Worm (Caenorhabditis elegans) whole organism, L4 larva: ENCODE data around the gene clc-33.
"Not testable (repeated sequence)": the region's sequence is repeated elsewhere in the genome, so short reads cannot be mapped to it uniquely, and the experiment has no call there.

Experiments used
- F10B5.3 ChIP-seq: sonication (generic microtip); optimal IDR thresholded peaks from 2 replicates; lab custom pipeline; 2016; ENCODE audit warnings: mild to moderate bottlenecking, missing genetic modification characterization, missing compliant biosample characterization
- F37D6.2 ChIP-seq: sonication (generic microtip); optimal IDR thresholded peaks from 2 replicates; lab custom pipeline; 2016; ENCODE audit warnings: mild to moderate bottlenecking, missing genetic modification characterization, missing compliant biosample characterization
- F49E8.2 ChIP-seq: sonication (generic microtip); optimal IDR thresholded peaks from 2 replicates; lab custom pipeline; 2016; ENCODE audit warnings: missing compliant biosample characterization, mild to moderate bottlenecking, missing genetic modification characterization, borderline replicate concordance
- T26A8.4 ChIP-seq: fragments of 200-800 bp; sonication (Bioruptor generic); IDR thresholded peaks from 2 replicates; pipeline ENCODE4 v1.3.6; 2022; ENCODE audit warnings: missing genetic modification characterization, missing compliant biosample characterization
- aha-1 ChIP-seq: fragments of 150-350 bp; peaks from one replicate; lab custom pipeline; 2014; ENCODE audit warnings: missing biosample characterization, missing genetic modification characterization
- aly-2 ChIP-seq: sonication (generic microtip); optimal IDR thresholded peaks from 2 replicates; lab custom pipeline; 2018; ENCODE audit warnings: missing biosample characterization, missing genetic modification characterization
- ama-1 ChIP-seq: fragments of 150-350 bp; optimal IDR thresholded peaks from 2 replicates; lab custom pipeline; 2014; ENCODE audit warnings: inconsistent platforms, mixed read lengths
- ceh-32 ChIP-seq: sonication (generic microtip); optimal IDR thresholded peaks from 2 replicates; lab custom pipeline; 2016; ENCODE audit warnings: mild to moderate bottlenecking, missing genetic modification characterization, missing compliant biosample characterization; ENCODE audit not compliant: poor library complexity
- ceh-82 ChIP-seq: sonication (generic microtip); optimal IDR thresholded peaks from 2 replicates; lab custom pipeline; 2017; ENCODE audit warnings: missing biosample characterization, missing genetic modification characterization
- ces-1 ChIP-seq: fragments of 150-350 bp; sonication (generic microtip); optimal IDR thresholded peaks from 4 replicates; lab custom pipeline; 2014; ENCODE audit warnings: missing biosample characterization, missing genetic modification reagents, missing genetic modification characterization
- ctbp-1 ChIP-seq: fragments of 200-800 bp; sonication (Bioruptor generic); IDR thresholded peaks from 2 replicates; pipeline ENCODE4 v1.3.6; 2022; ENCODE audit warnings: missing genetic modification reagents, missing genetic modification characterization, missing compliant biosample characterization
- daf-19 ChIP-seq: fragments of 200-800 bp; sonication (Bioruptor generic); conservative IDR thresholded peaks from 2 replicates; pipeline ENCODE4 v1.3.6; 2022; ENCODE audit warnings: missing genetic modification characterization, missing compliant biosample characterization
- daf-8 ChIP-seq: fragments of 200-800 bp; sonication (Bioruptor generic); IDR thresholded peaks from 2 replicates; pipeline ENCODE4 v1.3.6; 2022; ENCODE audit warnings: missing genetic modification characterization, missing compliant biosample characterization
- dmd-6 ChIP-seq: fragments of 200-800 bp; sonication (Bioruptor generic); IDR thresholded peaks from 2 replicates; pipeline ENCODE4 v1.3.6; 2022; ENCODE audit warnings: missing genetic modification reagents, missing genetic modification characterization, missing compliant biosample characterization
- dmd-8 ChIP-seq: fragments of 200-800 bp; sonication (Bioruptor generic); IDR thresholded peaks from 2 replicates; pipeline ENCODE4 v1.3.6; 2022; ENCODE audit warnings: missing genetic modification characterization, missing compliant biosample characterization
- dve-1 ChIP-seq: sonication (generic microtip); optimal IDR thresholded peaks from 2 replicates; lab custom pipeline; 2017; ENCODE audit warnings: antibody characterized with exemption, mild to moderate bottlenecking, missing genetic modification characterization, missing compliant biosample characterization; ENCODE audit not compliant: insufficient read depth
- egl-43 ChIP-seq: fragments of 200-800 bp; sonication (Bioruptor generic); IDR thresholded peaks from 2 replicates; pipeline ENCODE4 v1.3.6; 2022; ENCODE audit warnings: missing genetic modification reagents, missing genetic modification characterization, missing compliant biosample characterization
- fkh-10 ChIP-seq: fragments of 150-350 bp; optimal IDR thresholded peaks from 2 replicates; lab custom pipeline; 2014; ENCODE audit warnings: missing biosample characterization, missing genetic modification reagents, missing genetic modification characterization
- fos-1 ChIP-seq: fragments of 150-350 bp; optimal IDR thresholded peaks from 2 replicates; lab custom pipeline; 2014; ENCODE audit warnings: missing biosample characterization, missing genetic modification characterization
- hlh-11 ChIP-seq: fragments of 200-800 bp; sonication (Bioruptor generic); optimal IDR thresholded peaks from 2 replicates; lab custom pipeline; 2018; ENCODE audit warnings: mild to moderate bottlenecking, missing genetic modification characterization, missing compliant biosample characterization
- hlh-30 ChIP-seq: sonication (generic microtip); optimal IDR thresholded peaks from 2 replicates; lab custom pipeline; 2017; ENCODE audit warnings: antibody characterized with exemption, mild to moderate bottlenecking, missing genetic modification characterization, missing compliant biosample characterization; ENCODE audit not compliant: insufficient read depth
- lim-7 ChIP-seq: fragments of 200-800 bp; sonication (Bioruptor generic); IDR thresholded peaks from 2 replicates; pipeline ENCODE4 v1.3.6; 2022; ENCODE audit warnings: missing genetic modification characterization, missing compliant biosample characterization
- lin-38 ChIP-seq: fragments of 200-800 bp; sonication (Bioruptor generic); IDR thresholded peaks from 2 replicates; pipeline ENCODE4 v1.3.6; 2022; ENCODE audit warnings: missing genetic modification reagents, missing genetic modification characterization, missing compliant biosample characterization
- lsy-2 ChIP-seq, 2 experiments: fragments of 150-350 bp in 1 of 2; sonication (generic microtip) in 1 of 2; optimal IDR thresholded peaks; 2 replicates each; lab custom pipeline; 2014 to 2017; ENCODE audit warnings: missing biosample characterization in 2 of 2, missing genetic modification characterization in 2 of 2
- mdt-29 ChIP-seq: fragments of 200-800 bp; sonication (Bioruptor generic); IDR thresholded peaks from 2 replicates; pipeline ENCODE4 v1.3.6; 2022; ENCODE audit warnings: missing genetic modification reagents, missing genetic modification characterization, missing compliant biosample characterization
- nhr-237 ChIP-seq: sonication (generic microtip); optimal IDR thresholded peaks from 2 replicates; lab custom pipeline; 2017; ENCODE audit warnings: missing biosample characterization, missing genetic modification characterization
- pha-4 ChIP-seq, 2 experiments: fragments of 150-350 bp in 1 of 2; fragments of 200-800 bp in 1 of 2; sonication (Bioruptor generic) in 1 of 2; IDR thresholded peaks in 1 of 2; optimal IDR thresholded peaks in 1 of 2; 2 replicates each; pipeline versions ENCODE4 v1.3.6 to Lab custom; 2014 to 2022; ENCODE audit warnings: missing genetic modification characterization in 2 of 2, missing genetic modification reagents in 2 of 2, missing biosample characterization in 1 of 2, missing compliant biosample characterization in 1 of 2
- saeg-2 ChIP-seq: fragments of 200-800 bp; sonication (Bioruptor generic); IDR thresholded peaks from 2 replicates; pipeline ENCODE4 v1.3.6; 2022; ENCODE audit warnings: missing genetic modification reagents, missing genetic modification characterization, missing compliant biosample characterization
- skn-1 ChIP-seq: fragments of 150-350 bp; optimal IDR thresholded peaks from 2 replicates; lab custom pipeline; 2014; ENCODE audit warnings: missing biosample characterization, missing genetic modification characterization
- unc-62 ChIP-seq, 3 experiments: fragments of 150-350 bp in 1 of 3; sonication (generic microtip); optimal IDR thresholded peaks in 2 of 3; peaks in 1 of 3; 1 replicate in 1 of 3; 2 replicates in 2 of 3; lab custom pipeline; 2014 to 2017; ENCODE audit warnings: missing biosample characterization in 3 of 3, missing genetic modification characterization in 3 of 3, missing genetic modification reagents in 3 of 3, missing genotype in 1 of 3
- zfp-2 ChIP-seq: sonication (generic microtip); optimal IDR thresholded peaks from 2 replicates; lab custom pipeline; 2016; ENCODE audit warnings: mild to moderate bottlenecking, missing genetic modification characterization, missing compliant biosample characterization
- ztf-11 ChIP-seq: fragments of 150-350 bp; optimal IDR thresholded peaks from 2 replicates; lab custom pipeline; 2014; ENCODE audit warnings: missing biosample characterization, missing genetic modification characterization

Gene clc-33

ce11 chrII:820519-820918 is 19.7 kb upstream of the clc-33 start, which contains the start of gene F46F5.7:
Gene F46F5.7, minus strand, starts transcription at chrII:820619.
- TF ChIP-seq nhr-237, result no peak
- no peak for TF ChIP-seq skn-1
- TF ChIP-seq pha-4 (GFP tag; IDR thresholded peaks at IDR 0.05; lab: Robert Waterston, UW), result no peak
- no peak for TF ChIP-seq pha-4 (tag; optimal IDR thresholded peaks at IDR 0.05; lab: Kevin White, UChicago)
- no peak for TF ChIP-seq hlh-11
- TF ChIP-seq lin-38 (GFP tag; lab: Robert Waterston, UW), result no peak
- no peak for TF ChIP-seq ama-1 (lab: Kevin White, UChicago)
- no peak for TF ChIP-seq dmd-6 (GFP tag; lab: Robert Waterston, UW)
- no peak for TF ChIP-seq ceh-82 (tag; lab: Kevin White, UChicago)
- TF ChIP-seq fos-1, result no peak
- TF ChIP-seq daf-8, result no peak
- TF ChIP-seq F37D6.2 (tag; lab: Kevin White, UChicago), result no peak
- no peak for TF ChIP-seq T26A8.4 (GFP tag; lab: Robert Waterston, UW)

ce11 chrII:821514-821913 is 18.7 kb upstream of the clc-33 start, which contains the start of gene F46F5.8:
Gene F46F5.8, minus strand, starts transcription at chrII:821614.
- TF ChIP-seq unc-62 (GFP tag; optimal IDR thresholded peaks at IDR 0.05 in 1 of 2; lab: Kevin White, UChicago), result peak in 1 of 2 experiments; percentile 73
- no peak for TF ChIP-seq unc-62 (tag; optimal IDR thresholded peaks at IDR 0.05; lab: Kevin White, UChicago)
- no peak for TF ChIP-seq ctbp-1
- TF ChIP-seq, all 104 proteins: peak for 1

ce11 chrII:822730-823129 is 17.5 kb upstream of the clc-33 start, which contains the start of gene msrp-4:
Gene msrp-4, minus strand, starts transcription at chrII:822830.
- TF ChIP-seq daf-19 (GFP tag; lab: Robert Waterston, UW); F49E8.2 (tag; lab: Kevin White, UChicago); egl-43: not testable (repeated sequence)

ce11 chrII:823529-823928 is 16.7 kb upstream of the clc-33 start, which contains the start of gene F46F5.10:
Gene F46F5.10, plus strand, starts transcription at chrII:823829.
- no peak for TF ChIP-seq ama-1 (lab: Kevin White, UChicago)
- TF ChIP-seq zfp-2, result no peak
- TF ChIP-seq nhr-237, result no peak
- TF ChIP-seq aly-2 (tag; lab: Kevin White, UChicago), result no peak

- TF ChIP-seq mdt-29 (GFP tag; lab: Robert Waterston, UW), result no peak
- TF ChIP-seq aha-1 (tag; lab: Kevin White, UChicago), result peak; percentile 8
- TF ChIP-seq, all 104 proteins: peak for 1
These were observed 14.7 kb upstream of the clc-33 start, which contains the start of gene F28A10.1 for ce11 chrII:825521-825920. Gene F28A10.1, plus strand, starts transcription at chrII:825821.

- TF ChIP-seq saeg-2 (GFP tag; lab: Robert Waterston, UW) (no peak), ceh-32 (tag; lab: Kevin White, UChicago) (no peak), dmd-6 (GFP tag; lab: Robert Waterston, UW) (no peak), T26A8.4 (GFP tag; lab: Robert Waterston, UW) (no peak), fkh-10 (GFP tag; lab: Kevin White, UChicago) (no peak), lsy-2 (tag; optimal IDR thresholded peaks at IDR 0.05; lab: Kevin White, UChicago) (no peak), hlh-30 (no peak), dve-1 (tag; lab: Kevin White, UChicago) (no peak), ces-1 (GFP tag; lab: Kevin White, UChicago) (no peak), F10B5.3 (tag; lab: Kevin White, UChicago) (no peak), lim-7 (GFP tag; lab: Robert Waterston, UW) (no peak), daf-19 (GFP tag; lab: Robert Waterston, UW) (no peak), ztf-11 (no peak), dmd-8 (GFP tag; lab: Robert Waterston, UW) (no peak)
These were observed 1.8 kb upstream of the clc-33 start, which contains the start of gene F28A10.8 for ce11 chrII:838414-838813. Gene F28A10.8, minus strand, starts transcription at chrII:838514.
